Fruit fly (Drosophila melanogaster): ENCODE data around the gene Eip75B.

Gene Eip75B

dm6 chr3L:17915792-17916540 is 148.5 kb downstream of the Eip75B start:
- TF ChIP-seq Dif (GFP tag; optimal IDR thresholded peaks at IDR 0.05; ENCODE audit: partially characterized antibody), result no peak
- TF ChIP-seq h (GFP tag; optimal IDR thresholded peaks at IDR 0.05), result peak; percentile 8

dm6 chr3L:17913966-17914540 is 150.4 kb downstream of the Eip75B start:
- peak; percentile 74 for TF ChIP-seq CrebA (GFP tag; optimal IDR thresholded peaks at IDR 0.05; ENCODE audit: borderline replicate concordance)
- peak; percentile 64 for TF ChIP-seq Dif (GFP tag; optimal IDR thresholded peaks at IDR 0.05; ENCODE audit: partially characterized antibody)
- TF ChIP-seq woc (GFP tag; optimal IDR thresholded peaks at IDR 0.05), result no peak
- TF ChIP-seq h (GFP tag; optimal IDR thresholded peaks at IDR 0.05), result peak; percentile 1

dm6 chr3L:17912972-17913763 is 151.3 kb downstream of the Eip75B start:
- no peak for TF ChIP-seq lola (GFP tag; optimal IDR thresholded peaks at IDR 0.05)
- TF ChIP-seq Mio (GFP tag; optimal IDR thresholded peaks at IDR 0.05), result no peak
- no peak for TF ChIP-seq GATAd (GFP tag; optimal IDR thresholded peaks at IDR 0.05)
- peak; percentile 75 to 91 for TF ChIP-seq dl (GFP tag; optimal IDR thresholded peaks at IDR 0.05; ENCODE audit: insufficient read depth in 1 of 2, partially characterized antibody in 2 of 2)
- TF ChIP-seq OdsH (GFP tag; optimal IDR thresholded peaks at IDR 0.05), result no peak
- peak; percentile 3 for TF ChIP-seq Jra (GFP tag; optimal IDR thresholded peaks at IDR 0.05)
- TF ChIP-seq h (GFP tag; optimal IDR thresholded peaks at IDR 0.05), result peak; percentile 84
- TF ChIP-seq pan (optimal IDR thresholded peaks at IDR 0.05), result no peak
- no peak for TF ChIP-seq Dif (GFP tag; optimal IDR thresholded peaks at IDR 0.05; ENCODE audit: partially characterized antibody)
- TF ChIP-seq psq (GFP tag; optimal IDR thresholded peaks at IDR 0.05), result no peak
- no peak for TF ChIP-seq N (GFP tag; optimal IDR thresholded peaks at IDR 0.05)
- TF ChIP-seq jim (GFP tag; optimal IDR thresholded peaks at IDR 0.05), result no peak
- peak; percentile 20 for TF ChIP-seq Sp1 (GFP tag; optimal IDR thresholded peaks at IDR 0.05)
- no peak for TF ChIP-seq CG9705 (GFP tag; optimal IDR thresholded peaks at IDR 0.05)
- TF ChIP-seq dsf (GFP tag; optimal IDR thresholded peaks at IDR 0.05; ENCODE audit: borderline replicate concordance), result no peak
- no peak for TF ChIP-seq Hr83 (GFP tag; optimal IDR thresholded peaks at IDR 0.05; ENCODE audit: poor library complexity, severe bottlenecking)
- TF ChIP-seq Dfd (GFP tag; optimal IDR thresholded peaks at IDR 0.05), result no peak
- no peak for TF ChIP-seq Myc (optimal IDR thresholded peaks at IDR 0.05)
- no peak for TF ChIP-seq CG32264 (GFP tag; optimal IDR thresholded peaks at IDR 0.05)
- TF ChIP-seq br (GFP tag; optimal IDR thresholded peaks at IDR 0.05), result peak; percentile 61
- no peak for TF ChIP-seq dmrt93B (GFP tag; optimal IDR thresholded peaks at IDR 0.05)
- TF ChIP-seq sage (GFP tag; optimal IDR thresholded peaks at IDR 0.05), result no peak
- no peak for TF ChIP-seq foxo (GFP tag; optimal IDR thresholded peaks at IDR 0.05)
- no peak for TF ChIP-seq usp (GFP tag; optimal IDR thresholded peaks at IDR 0.05)
- no peak for TF ChIP-seq ey (GFP tag; optimal IDR thresholded peaks at IDR 0.05)
- TF ChIP-seq HLH106 (tag; optimal IDR thresholded peaks at IDR 0.05), result no peak
- TF ChIP-seq CrebA (GFP tag; optimal IDR thresholded peaks at IDR 0.05; ENCODE audit: borderline replicate concordance), result no peak
- TF ChIP-seq rgr (GFP tag; optimal IDR thresholded peaks at IDR 0.05), result peak; percentile 5
- TF ChIP-seq sv (GFP tag; optimal IDR thresholded peaks at IDR 0.05), result no peak
- TF ChIP-seq brk (GFP tag; optimal IDR thresholded peaks at IDR 0.05), result no peak
- no peak for TF ChIP-seq fru (GFP tag; optimal IDR thresholded peaks at IDR 0.05)
- no peak for TF ChIP-seq Rel (GFP tag; optimal IDR thresholded peaks at IDR 0.05)
- peak; percentile 99 for TF ChIP-seq Rel (tag; optimal IDR thresholded peaks at IDR 0.05)
- no peak for TF ChIP-seq Hr78 (GFP tag; optimal IDR thresholded peaks at IDR 0.05)
- TF ChIP-seq Vsx2 (GFP tag; optimal IDR thresholded peaks at IDR 0.05; ENCODE audit: partially characterized antibody), result no peak
- TF ChIP-seq tai (GFP tag; optimal IDR thresholded peaks at IDR 0.05), result no peak
